Worm (Caenorhabditis elegans): ENCODE data around the gene gldi-6.
A peak's percentile ranks its signal among the peaks of the same experiment; 100 is the strongest.

The gldi-6 gene

ce11 chrII:3477171-3477570 is 30.4 kb downstream of the gldi-6 start, which contains the start of gene fbxb-104:
Gene fbxb-104 (minus strand): TSS chrII:3477271.
- TF ChIP-seq F37B4.10 (GFP tag; IDR thresholded peaks at IDR 0.05) (no peak), Y56A3A.18 (GFP tag; IDR thresholded peaks at IDR 0.05) (no peak), F39B2.1 (GFP tag; IDR thresholded peaks at IDR 0.05) (no peak), bed-2 (GFP tag; IDR thresholded peaks at IDR 0.05) (no peak), tlf-1 (GFP tag; optimal IDR thresholded peaks at IDR 0.05) (no peak), rcor-1 (GFP tag; IDR thresholded peaks at IDR 0.05) (no peak)

DNA sequence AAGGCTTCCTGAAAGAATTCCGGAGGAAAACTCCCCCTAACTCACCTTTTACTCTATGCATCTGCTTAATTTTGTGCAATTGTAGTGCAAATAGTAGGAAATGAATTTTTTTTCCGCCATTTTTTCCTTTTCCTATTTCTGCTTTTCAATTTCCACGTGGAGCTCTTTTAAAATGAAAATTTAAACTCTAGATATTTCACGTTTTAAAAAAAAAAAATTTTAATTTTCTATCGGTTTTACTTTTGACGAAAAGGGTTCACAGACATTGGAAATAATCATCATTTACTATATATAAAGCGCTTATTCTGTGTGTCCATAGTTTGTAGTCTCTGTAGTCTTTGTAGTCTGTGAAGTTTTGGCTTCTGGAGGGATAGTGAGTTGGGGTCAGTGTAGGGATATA is 34.8 kb downstream of the gldi-6 start, which contains the start of gene Y49F6B.8:
TSS of gene Y49F6B.8 (minus strand) at position 101 of the 400 bp plus-strand sequence.
- TF ChIP-seq ztf-18 (tag; optimal IDR thresholded peaks at IDR 0.05) (no peak), him-1 (tag; optimal IDR thresholded peaks at IDR 0.05) (no peak), B0336.3 (GFP tag; IDR thresholded peaks at IDR 0.05) (no peak), ama-1 (optimal IDR thresholded peaks at IDR 0.05) (no peak), ama-1 (GFP tag; optimal IDR thresholded peaks at IDR 0.05) (no peak)

ce11 chrII:3482231-3482630 is 35.5 kb downstream of the gldi-6 start, which contains the start of gene smu-2:
Gene smu-2 (plus strand): TSS chrII:3482408.
- TF ChIP-seq nhr-80 (tag; optimal IDR thresholded peaks at IDR 0.05): no peak
- no peak for TF ChIP-seq snpc-1.3 (tag; optimal IDR thresholded peaks at IDR 0.05; ENCODE audit: insufficient read depth)
- TF ChIP-seq ztf-26 (tag; optimal IDR thresholded peaks at IDR 0.05): no peak
- no peak for TF ChIP-seq gei-17 (GFP tag; optimal IDR thresholded peaks at IDR 0.05)
- TF ChIP-seq rec-8 (tag; optimal IDR thresholded peaks at IDR 0.05): peak; percentile 14 to 34
- no peak for TF ChIP-seq lin-54 (GFP tag; optimal IDR thresholded peaks at IDR 0.05)
- TF ChIP-seq him-1 (tag; optimal IDR thresholded peaks at IDR 0.05): peak; percentile 51
- TF ChIP-seq madf-10 (tag; optimal IDR thresholded peaks at IDR 0.05): no peak
- TF ChIP-seq ceh-40 (GFP tag; IDR thresholded peaks at IDR 0.05): no peak
- no peak for TF ChIP-seq F55B11.4 (tag; optimal IDR thresholded peaks at IDR 0.05; ENCODE audit: borderline replicate concordance, insufficient read depth)
- no peak for TF ChIP-seq egl-18 (GFP tag; IDR thresholded peaks at IDR 0.05)
- TF ChIP-seq K12H6.12 (tag; optimal IDR thresholded peaks at IDR 0.05): peak; percentile 35
- no peak for TF ChIP-seq tlf-1 (GFP tag; optimal IDR thresholded peaks at IDR 0.05)
- TF ChIP-seq ztf-28 (GFP tag; IDR thresholded peaks at IDR 0.05): no peak
- no peak for TF ChIP-seq fkh-3 (tag; optimal IDR thresholded peaks at IDR 0.05)
- TF ChIP-seq mcd-1 (GFP tag; IDR thresholded peaks at IDR 0.05): peak; percentile 97
- peak; percentile 1 for TF ChIP-seq B0261.1 (tag; optimal IDR thresholded peaks at IDR 0.05)
- no peak for TF ChIP-seq F22D6.2 (tag; optimal IDR thresholded peaks at IDR 0.05)
- no peak for TF ChIP-seq Y79H2A.3 (GFP tag; conservative IDR thresholded peaks at IDR 0.05)
- TF ChIP-seq sea-2 (GFP tag; IDR thresholded peaks at IDR 0.05): no peak
- TF ChIP-seq ztf-25 (GFP tag; IDR thresholded peaks at IDR 0.05): 0 out of 2 replicates have a peak, but pooled peaks have one; percentile 32
- TF ChIP-seq repo-1 (tag; optimal IDR thresholded peaks at IDR 0.05): no peak
- no peak for TF ChIP-seq T07F8.4 (tag; optimal IDR thresholded peaks at IDR 0.05)
- no peak for TF ChIP-seq unc-130 (GFP tag; optimal IDR thresholded peaks at IDR 0.05)
- no peak for TF ChIP-seq hlh-12 (tag; optimal IDR thresholded peaks at IDR 0.05)
- no peak for TF ChIP-seq mel-28 (tag; optimal IDR thresholded peaks at IDR 0.05; ENCODE audit: borderline replicate concordance)
- TF ChIP-seq B0019.2 (GFP tag; conservative IDR thresholded peaks at IDR 0.05): no peak
- no peak for TF ChIP-seq hrde-1 (tag; optimal IDR thresholded peaks at IDR 0.05; ENCODE audit: borderline replicate concordance)
- TF ChIP-seq nfyb-1 (GFP tag; IDR thresholded peaks at IDR 0.05): no peak
- no peak for TF ChIP-seq ceh-100 (GFP tag; IDR thresholded peaks at IDR 0.05)
- peak; percentile 13 for TF ChIP-seq ztf-18 (tag; optimal IDR thresholded peaks at IDR 0.05)
- no peak for TF ChIP-seq C06A6.2 (GFP tag; conservative IDR thresholded peaks at IDR 0.05)
- no peak for TF ChIP-seq bed-1 (GFP tag; IDR thresholded peaks at IDR 0.05)
- no peak for TF ChIP-seq snpc-1.1 (tag; optimal IDR thresholded peaks at IDR 0.05; ENCODE audit: insufficient read depth)
- no peak for TF ChIP-seq egl-44 (GFP tag; IDR thresholded peaks at IDR 0.05)
- TF ChIP-seq sdz-38 (tag; optimal IDR thresholded peaks at IDR 0.05): no peak
- peak; percentile 11 for TF ChIP-seq efl-1 (GFP tag; optimal IDR thresholded peaks at IDR 0.05)
- TF ChIP-seq K11D2.4 (GFP tag; IDR thresholded peaks at IDR 0.05): no peak
